Fruit fly (Drosophila melanogaster) whole organism, wandering third instar larva: ENCODE measurements around the gene Cyp9f2.
A peak's percentile ranks its signal among the peaks of the same experiment; 100 is the strongest.

Experiments
- CG9705 ChIP-seq: fragments of 200-800 bp; sonication (Bioruptor generic); optimal IDR thresholded peaks from 2 replicates; lab custom pipeline; 2018; ENCODE audit warnings: missing biosample characterization, mild to moderate bottlenecking, missing genetic modification characterization
- CrebA ChIP-seq: fragments of 200-800 bp; sonication (Bioruptor generic); optimal IDR thresholded peaks from 2 replicates; lab custom pipeline; 2016; ENCODE audit warnings: missing biosample characterization, mild to moderate bottlenecking, missing genetic modification characterization, borderline replicate concordance
- Dfd ChIP-seq: fragments of >200 bp; optimal IDR thresholded peaks from 2 replicates; lab custom pipeline; 2017; ENCODE audit warnings: missing biosample characterization, missing genetic modification characterization
- HLH106 ChIP-seq: fragments of 200-800 bp; optimal IDR thresholded peaks from 3 replicates; lab custom pipeline; 2019; ENCODE audit warnings: missing biosample characterization, mild to moderate bottlenecking, missing genetic modification characterization, moderate library complexity
- Hnf4 ChIP-seq: fragments of 200-800 bp; sonication (Bioruptor generic); optimal IDR thresholded peaks from 2 replicates; lab custom pipeline; 2016; ENCODE audit warnings: missing biosample characterization, mild to moderate bottlenecking, missing genetic modification characterization
- Hr78 ChIP-seq: fragments of >200 bp; optimal IDR thresholded peaks from 2 replicates; lab custom pipeline; 2017; ENCODE audit warnings: missing biosample characterization, missing genetic modification characterization
- Hr83 ChIP-seq: fragments of 200-300 bp; sonication (Bioruptor generic); optimal IDR thresholded peaks from 2 replicates; lab custom pipeline; 2016; ENCODE audit warnings: missing biosample characterization, mild to moderate bottlenecking, missing genetic modification characterization, moderate library complexity; ENCODE audit not compliant: poor library complexity, severe bottlenecking
- Jra ChIP-seq: sonication (Bioruptor generic); optimal IDR thresholded peaks from 2 replicates; lab custom pipeline; 2016; ENCODE audit warnings: missing biosample characterization, missing genetic modification characterization
- Mio ChIP-seq: sonication (Bioruptor generic); optimal IDR thresholded peaks from 2 replicates; lab custom pipeline; 2016; ENCODE audit warnings: missing biosample characterization, missing genetic modification characterization
- Myc ChIP-seq: fragments of >200 bp; optimal IDR thresholded peaks from 2 replicates; lab custom pipeline; 2017
- N ChIP-seq: fragments of >200 bp; optimal IDR thresholded peaks from 2 replicates; lab custom pipeline; 2018; ENCODE audit warnings: missing biosample characterization, missing external identifiers, missing genetic modification characterization
- OdsH ChIP-seq: fragments of 200-800 bp; sonication (Bioruptor generic); optimal IDR thresholded peaks from 2 replicates; lab custom pipeline; 2016; ENCODE audit warnings: missing biosample characterization, mild to moderate bottlenecking, missing genetic modification characterization
- Rel ChIP-seq, 2 experiments: fragments of 200-800 bp; sonication (Bioruptor generic) in 1 of 2; optimal IDR thresholded peaks; 2 replicates in 1 of 2; 3 replicates in 1 of 2; lab custom pipeline; 2016 to 2019; ENCODE audit warnings: mild to moderate bottlenecking in 2 of 2, missing biosample characterization in 2 of 2, missing genetic modification characterization in 2 of 2, moderate library complexity in 1 of 2
- Sp1 ChIP-seq: fragments of 200-800 bp; sonication (Bioruptor generic); optimal IDR thresholded peaks from 3 replicates; lab custom pipeline; 2019; ENCODE audit warnings: missing biosample characterization, mild to moderate bottlenecking, missing genetic modification characterization, moderate library complexity
- Vsx2 ChIP-seq: fragments of 200-300, 225-300 bp; sonication (Bioruptor generic); optimal IDR thresholded peaks from 2 replicates; lab custom pipeline; 2018; ENCODE audit warnings: missing biosample characterization, missing genetic modification characterization; ENCODE audit not compliant: partially characterized antibody
- brk ChIP-seq: fragments of 200-800 bp; sonication (Bioruptor generic); optimal IDR thresholded peaks from 2 replicates; lab custom pipeline; 2016; ENCODE audit warnings: missing biosample characterization, mild to moderate bottlenecking, missing genetic modification characterization
- dl ChIP-seq, 2 experiments: fragments of 175-275, 200-275 bp in 1 of 2; fragments of 200-275 bp in 1 of 2; sonication (Bioruptor generic); optimal IDR thresholded peaks; lab custom pipeline; 2018; ENCODE audit warnings: mild to moderate bottlenecking in 2 of 2, missing biosample characterization in 2 of 2, missing genetic modification characterization in 2 of 2, moderate library complexity in 2 of 2; ENCODE audit not compliant: partially characterized antibody in 2 of 2, insufficient read depth in 1 of 2
- dmrt93B ChIP-seq: fragments of 200-800 bp; sonication (Bioruptor generic); optimal IDR thresholded peaks from 2 replicates; lab custom pipeline; 2018; ENCODE audit warnings: missing biosample characterization, mild to moderate bottlenecking, missing genetic modification characterization
- dsf ChIP-seq: sonication (Bioruptor generic); optimal IDR thresholded peaks from 2 replicates; lab custom pipeline; 2016; ENCODE audit warnings: missing biosample characterization, missing genetic modification characterization, borderline replicate concordance
- ey ChIP-seq: fragments of 200-800 bp; sonication (Bioruptor generic); optimal IDR thresholded peaks from 2 replicates; lab custom pipeline; 2016; ENCODE audit warnings: missing biosample characterization, missing genetic modification characterization
- foxo ChIP-seq, 2 experiments: fragments of 200-800 bp; sonication (Bioruptor generic); optimal IDR thresholded peaks; 2 replicates in 1 of 2; 3 replicates in 1 of 2; lab custom pipeline; 2016 to 2017; ENCODE audit warnings: missing biosample characterization in 2 of 2, missing genetic modification characterization in 2 of 2
- fru ChIP-seq: fragments of 200-800 bp; sonication (Bioruptor generic); optimal IDR thresholded peaks from 3 replicates; lab custom pipeline; 2016; ENCODE audit warnings: missing biosample characterization, mild to moderate bottlenecking, missing genetic modification characterization
- h ChIP-seq: fragments of 200-800 bp; sonication (Bioruptor generic); optimal IDR thresholded peaks from 3 replicates; lab custom pipeline; 2016; ENCODE audit warnings: missing biosample characterization, mild to moderate bottlenecking, missing genetic modification characterization
- jim ChIP-seq: fragments of 175-275, 200-325 bp; sonication (Bioruptor generic); optimal IDR thresholded peaks from 2 replicates; lab custom pipeline; 2016; ENCODE audit warnings: missing biosample characterization, mild to moderate bottlenecking, missing genetic modification characterization
- lola ChIP-seq: fragments of >200 bp; optimal IDR thresholded peaks from 2 replicates; lab custom pipeline; 2017; ENCODE audit warnings: missing biosample characterization, missing genetic modification characterization
- pan ChIP-seq: fragments of >200 bp; optimal IDR thresholded peaks from 2 replicates; lab custom pipeline; 2017
- psq ChIP-seq: fragments of 200-800 bp; sonication (Bioruptor generic); optimal IDR thresholded peaks from 3 replicates; lab custom pipeline; 2017; ENCODE audit warnings: missing biosample characterization, mild to moderate bottlenecking, missing genetic modification characterization, moderate library complexity
- sage ChIP-seq: fragments of 200-800 bp; sonication (Bioruptor generic); optimal IDR thresholded peaks from 2 replicates; lab custom pipeline; 2016; ENCODE audit warnings: missing biosample characterization, mild to moderate bottlenecking, missing genetic modification characterization
- tai ChIP-seq: sonication (Bioruptor generic); optimal IDR thresholded peaks from 2 replicates; lab custom pipeline; 2016; ENCODE audit warnings: missing biosample characterization, missing genetic modification characterization
- usp ChIP-seq: fragments of >200 bp; optimal IDR thresholded peaks from 2 replicates; lab custom pipeline; 2017; ENCODE audit warnings: missing biosample characterization, missing genetic modification characterization
- woc ChIP-seq: sonication (Bioruptor generic); optimal IDR thresholded peaks from 2 replicates; lab custom pipeline; 2016; ENCODE audit warnings: missing biosample characterization, mild to moderate bottlenecking, missing genetic modification characterization

Gene Cyp9f2

dm6 chr3R:12384274-12384673 is 21.6 kb downstream of the Cyp9f2 start:
- TF ChIP-seq tai (GFP tag; lab: Kevin White, UChicago) (no peak), N (no peak), pan (lab: Kevin White, UChicago) (no peak), OdsH (GFP tag; lab: Kevin White, UChicago) (no peak), dmrt93B (GFP tag; lab: Kevin White, UChicago) (no peak), CG9705 (GFP tag; lab: Kevin White, UChicago) (no peak), jim (GFP tag; lab: Kevin White, UChicago) (no peak), HLH106 (no peak), brk (no peak), Jra (GFP tag; lab: Kevin White, UChicago) (no peak), Vsx2 (GFP tag; lab: Kevin White, UChicago) (no peak)
- TF ChIP-seq, all 38 proteins: peak for 0

dm6 chr3R:12383784-12384183 is 22.0 kb downstream of the Cyp9f2 start:
- TF ChIP-seq CrebA (GFP tag; lab: Kevin White, UChicago): peak; percentile 14
- TF ChIP-seq foxo (GFP tag; optimal IDR thresholded peaks at IDR 0.05; lab: Kevin White, UChicago): no peak
- TF ChIP-seq Jra (GFP tag; lab: Kevin White, UChicago): no peak
- TF ChIP-seq dsf (GFP tag; lab: Kevin White, UChicago): no peak
- TF ChIP-seq woc (GFP tag; lab: Kevin White, UChicago): no peak
- TF ChIP-seq HLH106: no peak
- no peak for TF ChIP-seq Rel (GFP tag; optimal IDR thresholded peaks at IDR 0.05; lab: Kevin White, UChicago)
- TF ChIP-seq Rel (tag; optimal IDR thresholded peaks at IDR 0.05; lab: Kevin White, UChicago): peak; percentile 87

dm6 chr3R:12383036-12383435 is 22.8 kb downstream of the Cyp9f2 start, which contains the start of gene GstD11:
GstD11 (plus strand) TSS chr3R:12383336.
- no peak for TF ChIP-seq dmrt93B (GFP tag; lab: Kevin White, UChicago)

- TF ChIP-seq Mio (GFP tag; lab: Kevin White, UChicago) (no peak), Hr83 (GFP tag; lab: Kevin White, UChicago) (no peak), Hnf4 (GFP tag; lab: Kevin White, UChicago) (no peak), ey (GFP tag; lab: Kevin White, UChicago) (no peak), sage (GFP tag; lab: Kevin White, UChicago) (no peak), Dfd (no peak), tai (GFP tag; lab: Kevin White, UChicago) (no peak), Rel (GFP tag; optimal IDR thresholded peaks at IDR 0.05; lab: Kevin White, UChicago) (no peak), Rel (tag; optimal IDR thresholded peaks at IDR 0.05; lab: Kevin White, UChicago) (no peak), Hr78 (GFP tag; lab: Kevin White, UChicago) (no peak), HLH106 (no peak), brk (no peak), pan (lab: Kevin White, UChicago) (no peak), h (no peak), woc (GFP tag; lab: Kevin White, UChicago) (no peak), fru (GFP tag; lab: Kevin White, UChicago) (no peak), lola (GFP tag; lab: Kevin White, UChicago) (no peak), CG9705 (GFP tag; lab: Kevin White, UChicago) (no peak), Myc (lab: Kevin White, UChicago) (no peak)
Measured at dm6 chr3R:12382563-12382962, 23.3 kb downstream of the Cyp9f2 start, which contains the start of gene CG10035. CG10035 (minus strand) TSS chr3R:12382691.

dm6 chr3R:12381130-12381700 is 24.6 kb downstream of the Cyp9f2 start:
- TF ChIP-seq fru (GFP tag; lab: Kevin White, UChicago): no peak
- no peak for TF ChIP-seq Dfd
- no peak for TF ChIP-seq Hr83 (GFP tag; lab: Kevin White, UChicago)
- TF ChIP-seq usp (GFP tag; lab: Kevin White, UChicago): no peak
- TF ChIP-seq N: no peak
- no peak for TF ChIP-seq Sp1 (GFP tag; lab: Kevin White, UChicago)
- TF ChIP-seq Myc (lab: Kevin White, UChicago): no peak
- no peak for TF ChIP-seq pan (lab: Kevin White, UChicago)
- TF ChIP-seq CG9705 (GFP tag; lab: Kevin White, UChicago): no peak
- no peak for TF ChIP-seq foxo (GFP tag; optimal IDR thresholded peaks at IDR 0.05; lab: Kevin White, UChicago)
- no peak for TF ChIP-seq CrebA (GFP tag; lab: Kevin White, UChicago)
- no peak for TF ChIP-seq Rel (GFP tag; optimal IDR thresholded peaks at IDR 0.05; lab: Kevin White, UChicago)
- no peak for TF ChIP-seq Rel (tag; optimal IDR thresholded peaks at IDR 0.05; lab: Kevin White, UChicago)
- TF ChIP-seq tai (GFP tag; lab: Kevin White, UChicago): no peak
- no peak for TF ChIP-seq psq
- no peak for TF ChIP-seq dl (GFP tag; optimal IDR thresholded peaks at IDR 0.05; lab: Kevin White, UChicago; ENCODE audit: insufficient read depth in 1 of 2, partially characterized antibody in 2 of 2)
